Worm (Caenorhabditis elegans) whole organism, L1 larva: ENCODE results near the gene F38B7.11.

ENCODE experiments used
- alr-1 ChIP-seq: fragments of 200-800 bp; sonication (Bioruptor generic); optimal IDR thresholded peaks from 2 replicates; lab custom pipeline; 2018; ENCODE audit warnings: borderline replicate concordance, mild to moderate bottlenecking, missing genetic modification characterization, missing compliant biosample characterization
- dsc-1 ChIP-seq: sonication (generic microtip); optimal IDR thresholded peaks from 2 replicates; lab custom pipeline; 2016; ENCODE audit warnings: mild to moderate bottlenecking, missing genetic modification characterization, missing compliant biosample characterization
- fkh-10 ChIP-seq: sonication (generic microtip); optimal IDR thresholded peaks from 2 replicates; lab custom pipeline; 2017; ENCODE audit warnings: missing biosample characterization, missing genetic modification reagents, missing genetic modification characterization
- lsy-2 ChIP-seq, 2 experiments: fragments of 150-350 bp; optimal IDR thresholded peaks; 2 replicates each; lab custom pipeline; 2014; ENCODE audit warnings: missing biosample characterization in 2 of 2, missing genetic modification characterization in 2 of 2
- nhr-28 ChIP-seq: fragments of 150-350 bp; optimal IDR thresholded peaks from 2 replicates; lab custom pipeline; 2014; ENCODE audit warnings: missing biosample characterization, missing genetic modification characterization
- nhr-85 ChIP-seq: sonication (generic microtip); peaks from one replicate; lab custom pipeline; 2016; ENCODE audit warnings: missing genetic modification characterization, inconsistent platforms, missing compliant biosample characterization
- pax-3 ChIP-seq: fragments of 200-800 bp; sonication (Bioruptor generic); optimal IDR thresholded peaks from 2 replicates; lab custom pipeline; 2018; ENCODE audit warnings: mild to moderate bottlenecking, missing genetic modification characterization, moderate library complexity, missing compliant biosample characterization
- rnt-1 ChIP-seq: sonication (generic microtip); optimal IDR thresholded peaks from 2 replicates; lab custom pipeline; 2016; ENCODE audit warnings: mild to moderate bottlenecking, missing genetic modification characterization, moderate library complexity, missing compliant biosample characterization
- skn-1 ChIP-seq: fragments of 150-350 bp; optimal IDR thresholded peaks from 2 replicates; lab custom pipeline; 2014; ENCODE audit warnings: missing biosample characterization, missing genetic modification characterization
- unc-86 ChIP-seq: sonication (generic microtip); optimal IDR thresholded peaks from 2 replicates; lab custom pipeline; 2016; ENCODE audit warnings: missing genetic modification characterization, missing compliant biosample characterization

ce11 chrV:11585122-11585521 lies 38.2 kb downstream of the F38B7.11 start:
- peak; percentile 11 for TF ChIP-seq skn-1 (tag; lab: Kevin White, UChicago)
- TF ChIP-seq dsc-1 (tag; lab: Kevin White, UChicago): no peak
- TF ChIP-seq rnt-1 (tag; lab: Kevin White, UChicago): no peak
- TF ChIP-seq nhr-85 (tag; lab: Kevin White, UChicago): peak; percentile 87
- TF ChIP-seq fkh-10: no peak
- no peak for TF ChIP-seq pax-3 (tag; lab: Kevin White, UChicago)
- no peak for TF ChIP-seq nhr-28 (tag; lab: Kevin White, UChicago)
- TF ChIP-seq unc-86 (tag; lab: Kevin White, UChicago): no peak
- TF ChIP-seq alr-1 (tag; lab: Kevin White, UChicago): no peak
- no peak for TF ChIP-seq lsy-2 (tag; optimal IDR thresholded peaks at IDR 0.05; lab: Kevin White, UChicago)
